Fruit fly (Drosophila melanogaster) whole organism, embryonic: Measurements from ENCODE around the gene CG31265.

Experiments
- B-H1 ChIP-seq: fragments of 200-800 bp; sonication (Bioruptor generic); IDR thresholded peaks from 3 replicates; pipeline ENCODE4 v1.3.6; 2022; ENCODE audit warnings: missing biosample characterization, missing genetic modification characterization
- Bgb ChIP-seq: fragments of 200-800 bp; sonication (Bioruptor generic); IDR thresholded peaks from 2 replicates; pipeline ENCODE4 v1.3.6; 2022; ENCODE audit warnings: missing biosample characterization, missing genetic modification characterization; ENCODE audit not compliant: partially characterized antibody
- CG10147 ChIP-seq: fragments of 200-800 bp; sonication (Bioruptor generic); optimal IDR thresholded peaks from 2 replicates; lab custom pipeline; 2019; ENCODE audit warnings: missing biosample characterization, mild to moderate bottlenecking, missing genetic modification characterization, moderate library complexity
- CG10431 ChIP-seq: fragments of 200-800 bp; sonication (Bioruptor generic); optimal IDR thresholded peaks from 3 replicates; lab custom pipeline; 2018; ENCODE audit warnings: missing biosample characterization, mild to moderate bottlenecking, missing genetic modification characterization
- CG12769 ChIP-seq: fragments of 200-800 bp; sonication (Bioruptor generic); optimal IDR thresholded peaks from 2 replicates; lab custom pipeline; 2019; ENCODE audit warnings: missing biosample characterization, mild to moderate bottlenecking, missing genetic modification characterization, moderate library complexity
- CG1647 ChIP-seq: fragments of 200-800 bp; sonication (Bioruptor generic); optimal IDR thresholded peaks from 3 replicates; lab custom pipeline; 2016; ENCODE audit warnings: missing biosample characterization, missing genetic modification characterization
- CG2199 ChIP-seq: fragments of 200-800 bp; sonication (Bioruptor generic); IDR thresholded peaks from 3 replicates; pipeline ENCODE4 v1.3.6; 2022; ENCODE audit warnings: missing biosample characterization, missing genetic modification characterization
- CG2712 ChIP-seq: fragments of 200-800 bp; optimal IDR thresholded peaks from 3 replicates; lab custom pipeline; 2019; ENCODE audit warnings: missing biosample characterization, mild to moderate bottlenecking, missing genetic modification characterization, moderate library complexity
- CG3163 ChIP-seq: fragments of 200-800 bp; sonication (Bioruptor generic); optimal IDR thresholded peaks from 3 replicates; lab custom pipeline; 2016; ENCODE audit warnings: missing biosample characterization, missing genetic modification characterization
- CG32767 ChIP-seq: fragments of 200-800 bp; sonication (Bioruptor generic); IDR thresholded peaks from 2 replicates; pipeline ENCODE4 v1.3.6; 2022; ENCODE audit warnings: missing biosample characterization, missing genetic modification characterization
- CG4404 ChIP-seq: fragments of 200-800 bp; sonication (Bioruptor generic); IDR thresholded peaks from 2 replicates; pipeline ENCODE4 v1.3.6; 2022; ENCODE audit warnings: missing biosample characterization, missing genetic modification characterization
- CG4424 ChIP-seq: fragments of 200-800 bp; sonication (Bioruptor generic); optimal IDR thresholded peaks from 3 replicates; lab custom pipeline; 2016; ENCODE audit warnings: missing biosample characterization, missing genetic modification characterization
- CG6854 ChIP-seq: fragments of 200-800 bp; sonication (Bioruptor generic); optimal IDR thresholded peaks from 3 replicates; lab custom pipeline; 2017; ENCODE audit warnings: missing biosample characterization, mild to moderate bottlenecking, missing genetic modification characterization
- CG8388 ChIP-seq: fragments of 200-800 bp; sonication (Bioruptor generic); optimal IDR thresholded peaks from 2 replicates; lab custom pipeline; 2019; ENCODE audit warnings: missing biosample characterization, mild to moderate bottlenecking, missing genetic modification characterization, moderate library complexity
- CG9727 ChIP-seq: fragments of 200-800 bp; sonication (Bioruptor generic); optimal IDR thresholded peaks from 3 replicates; lab custom pipeline; 2017; ENCODE audit warnings: missing biosample characterization, mild to moderate bottlenecking, missing genetic modification characterization
- Doc3 ChIP-seq: fragments of 200-800 bp; sonication (Bioruptor generic); IDR thresholded peaks from 3 replicates; pipeline ENCODE4 v1.3.6; 2022; ENCODE audit warnings: missing biosample characterization, missing genetic modification characterization; ENCODE audit not compliant: partially characterized antibody
- E2f2 ChIP-seq: fragments of 200-800 bp; sonication (Bioruptor generic); IDR thresholded peaks from 2 replicates; pipeline ENCODE4 v1.3.6; 2022; ENCODE audit warnings: missing biosample characterization, missing genetic modification characterization
- Ets97D ChIP-seq: fragments of 200-800 bp; sonication (Bioruptor generic); optimal IDR thresholded peaks from 3 replicates; lab custom pipeline; 2016; ENCODE audit warnings: missing biosample characterization, missing genetic modification characterization
- Sin3A ChIP-seq: fragments of >200 bp; optimal IDR thresholded peaks from 2 replicates; lab custom pipeline; 2018
- Six4 ChIP-seq: fragments of 200-800 bp; sonication (Bioruptor generic); optimal IDR thresholded peaks from 2 replicates; lab custom pipeline; 2016; ENCODE audit warnings: missing biosample characterization, missing genetic modification characterization
- Sry-β ChIP-seq: fragments of 200-800 bp; sonication (Bioruptor generic); optimal IDR thresholded peaks from 2 replicates; lab custom pipeline; 2018; ENCODE audit warnings: missing biosample characterization, mild to moderate bottlenecking, missing genetic modification characterization, moderate library complexity
- Ssrp ChIP-seq: fragments of 200-800 bp; sonication (Bioruptor generic); optimal IDR thresholded peaks from 2 replicates; lab custom pipeline; 2018; ENCODE audit warnings: missing biosample characterization, mild to moderate bottlenecking, missing genetic modification characterization, moderate library complexity
- Stat92E ChIP-seq, 3 experiments: fragments of >200 bp in 2 of 3; fragments of 200-800 bp in 1 of 3; sonication (Bioruptor generic) in 1 of 3; optimal IDR thresholded peaks; 2 replicates each; lab custom pipeline; 2017 to 2019; ENCODE audit warnings: missing biosample characterization in 3 of 3, missing genetic modification characterization in 3 of 3, mild to moderate bottlenecking in 1 of 3, moderate library complexity in 1 of 3
- TFAM ChIP-seq: fragments of 200-800 bp; sonication (Bioruptor generic); optimal IDR thresholded peaks from 2 replicates; lab custom pipeline; 2017; ENCODE audit warnings: missing biosample characterization, missing genetic modification characterization, inconsistent platforms
- br ChIP-seq: fragments of >200 bp; optimal IDR thresholded peaks from 2 replicates; lab custom pipeline; 2017
- cg ChIP-seq: fragments of 200-800 bp; sonication (Bioruptor generic); optimal IDR thresholded peaks from 3 replicates; lab custom pipeline; 2019; ENCODE audit warnings: missing biosample characterization, mild to moderate bottlenecking, missing genetic modification characterization, moderate library complexity
- crp ChIP-seq, 2 experiments: fragments of 200-800 bp; sonication (Bioruptor generic); optimal IDR thresholded peaks; 2 replicates in 1 of 2; 3 replicates in 1 of 2; lab custom pipeline; 2017; ENCODE audit warnings: missing biosample characterization in 2 of 2, missing genetic modification characterization in 2 of 2, mild to moderate bottlenecking in 1 of 2, moderate library complexity in 1 of 2
- dmrt99B ChIP-seq: fragments of 200-800 bp; sonication (Bioruptor generic); optimal IDR thresholded peaks from 2 replicates; lab custom pipeline; 2018; ENCODE audit warnings: missing biosample characterization, mild to moderate bottlenecking, missing genetic modification characterization, moderate library complexity
- esg ChIP-seq: fragments of 200-800 bp; sonication (Bioruptor generic); conservative IDR thresholded peaks from 2 replicates; pipeline ENCODE4 v1.3.6; 2022; ENCODE audit warnings: missing biosample characterization, missing genetic modification characterization
- ftz-f1 ChIP-seq: fragments of 200-800 bp; sonication (Bioruptor generic); optimal IDR thresholded peaks from 2 replicates; lab custom pipeline; 2016; ENCODE audit warnings: missing biosample characterization, missing genetic modification characterization
- her ChIP-seq: fragments of 200-800 bp; sonication (Bioruptor generic); optimal IDR thresholded peaks from 2 replicates; lab custom pipeline; 2016; ENCODE audit warnings: missing biosample characterization, missing genetic modification characterization
- inv ChIP-seq: fragments of 200-800 bp; sonication (Bioruptor generic); IDR thresholded peaks from 2 replicates; pipeline ENCODE4 v1.3.6; 2022; ENCODE audit warnings: missing biosample characterization, missing genetic modification characterization; ENCODE audit not compliant: partially characterized antibody
- lab ChIP-seq: fragments of 200-800 bp; sonication (Bioruptor generic); optimal IDR thresholded peaks from 3 replicates; lab custom pipeline; 2017; ENCODE audit warnings: missing biosample characterization, missing genetic modification characterization, mild to moderate bottlenecking, moderate library complexity, missing genetic modification reagents
- nerfin-1 ChIP-seq: fragments of 200-800 bp; sonication (Bioruptor generic); optimal IDR thresholded peaks from 3 replicates; lab custom pipeline; 2019; ENCODE audit warnings: missing biosample characterization, mild to moderate bottlenecking, missing genetic modification characterization, moderate library complexity
- pho ChIP-seq: fragments of 200-800 bp; sonication (Bioruptor generic); optimal IDR thresholded peaks from 2 replicates; lab custom pipeline; 2016; ENCODE audit warnings: missing biosample characterization, missing genetic modification characterization
- pros ChIP-seq: fragments of 200-800 bp; sonication (Bioruptor generic); optimal IDR thresholded peaks from 3 replicates; lab custom pipeline; 2019; ENCODE audit warnings: missing biosample characterization, mild to moderate bottlenecking, missing genetic modification characterization, moderate library complexity
- scrt ChIP-seq: fragments of 200-800 bp; sonication (Bioruptor generic); optimal IDR thresholded peaks from 2 replicates; lab custom pipeline; 2018; ENCODE audit warnings: missing biosample characterization, mild to moderate bottlenecking, missing genetic modification characterization, moderate library complexity
- sens ChIP-seq: fragments of 200-800 bp; sonication (Bioruptor generic); peaks from one replicate; lab custom pipeline; 2016; ENCODE audit warnings: missing biosample characterization, missing genetic modification characterization
- seq ChIP-seq: fragments of 200-800 bp; sonication (Bioruptor generic); IDR thresholded peaks from 2 replicates; pipeline ENCODE4 v1.3.6; 2022; ENCODE audit warnings: missing biosample characterization, missing genetic modification characterization
- slbo ChIP-seq: fragments of 200-800 bp; sonication (Bioruptor generic); IDR thresholded peaks from 2 replicates; pipeline ENCODE4 v1.3.6; 2022; ENCODE audit warnings: missing biosample characterization, missing genetic modification characterization
- tna ChIP-seq: fragments of 200-800 bp; sonication (Bioruptor generic); IDR thresholded peaks from 2 replicates; pipeline ENCODE4 v1.3.6; 2022; ENCODE audit warnings: missing biosample characterization, missing genetic modification characterization; ENCODE audit not compliant: partially characterized antibody
- tx ChIP-seq: fragments of 200-800 bp; sonication (Bioruptor generic); optimal IDR thresholded peaks from 2 replicates; lab custom pipeline; 2016; ENCODE audit warnings: missing biosample characterization, missing genetic modification characterization
- usp ChIP-seq: fragments of >200 bp; optimal IDR thresholded peaks from 2 replicates; lab custom pipeline; 2017; ENCODE audit warnings: missing biosample characterization, missing genetic modification characterization
- zen2 ChIP-seq: fragments of 200-800 bp; sonication (Bioruptor generic); IDR thresholded peaks from 3 replicates; pipeline ENCODE4 v1.3.6; 2022; ENCODE audit warnings: missing biosample characterization, missing genetic modification characterization; ENCODE audit not compliant: partially characterized antibody

The CG31265 gene

DNA sequence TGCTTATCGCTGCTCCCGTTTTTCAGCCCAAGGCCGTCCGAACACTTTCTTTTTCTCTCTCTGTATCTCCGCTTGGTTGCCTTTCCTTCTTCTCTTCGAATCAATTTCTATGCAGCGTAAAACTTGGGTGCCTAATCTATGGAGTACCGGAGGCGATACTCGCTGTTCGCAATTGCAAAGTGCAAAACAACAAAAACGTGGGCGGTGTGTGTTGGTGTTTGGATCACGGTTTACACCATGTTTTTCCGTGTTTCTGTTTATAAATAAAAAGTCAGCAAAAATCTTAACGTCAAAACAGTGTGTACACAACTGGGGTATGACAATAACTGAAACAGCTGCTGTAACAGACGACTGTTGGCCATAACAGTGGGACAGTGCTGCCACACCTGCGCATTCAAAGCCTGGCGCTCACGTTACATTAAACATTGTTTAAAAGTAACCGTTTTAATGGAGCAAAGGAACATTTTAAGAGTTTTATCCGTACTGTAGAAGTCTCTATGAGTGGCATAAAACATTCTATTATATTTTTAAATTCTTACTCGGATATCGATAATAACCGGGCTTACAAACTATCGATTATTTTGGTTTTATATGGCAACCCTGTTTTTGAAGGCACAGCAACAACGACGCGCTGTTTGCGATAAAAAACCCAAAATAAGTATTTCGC is 21.2 kb downstream of the CG31265 start, which contains the start of the genes m-cup and Det (continued):
- TF ChIP-seq pho (no peak), sens (GFP tag; lab: Kevin White, UChicago) (peak; percentile 88), CG4404 (GFP tag; lab: Robert Waterston, UW) (no peak), br (no peak), CG2712 (no peak), lab (GFP tag; lab: Kevin White, UChicago) (peak; percentile 2)

DNA sequence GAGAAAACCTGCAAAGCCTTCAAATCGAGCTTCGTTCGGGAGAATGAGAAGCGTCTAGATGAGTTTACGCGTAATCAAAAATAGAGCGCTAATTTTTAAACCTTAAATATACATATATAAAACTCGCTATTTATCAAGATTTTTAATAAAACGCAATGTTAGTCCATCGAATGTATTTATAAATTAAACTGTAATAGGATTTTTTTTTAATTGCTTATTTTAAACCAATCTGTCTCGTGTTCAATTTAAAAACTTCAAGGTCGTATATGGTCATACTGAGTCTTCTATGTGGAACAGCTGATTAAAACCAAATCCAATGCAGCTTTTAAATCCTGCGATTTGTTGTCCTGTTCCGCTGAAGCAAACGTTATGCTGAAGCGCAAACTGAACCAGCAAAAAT is 22.3 kb downstream of the CG31265 start, which contains the start of gene Smug:
Gene Smug, plus strand, starts transcription at position 301 of the 400 bp plus-strand sequence.
- TF ChIP-seq CG4424 (no peak), nerfin-1 (peak; percentile 23), crp (GFP tag; optimal IDR thresholded peaks at IDR 0.05; lab: Kevin White, UChicago) (peak in 1 of 2 experiments; percentile 59), CG8388 (GFP tag; lab: Kevin White, UChicago) (no peak), E2f2 (GFP tag; lab: Robert Waterston, UW) (peak; percentile 16; the same call in 1 of the 2 replicates)

DNA sequence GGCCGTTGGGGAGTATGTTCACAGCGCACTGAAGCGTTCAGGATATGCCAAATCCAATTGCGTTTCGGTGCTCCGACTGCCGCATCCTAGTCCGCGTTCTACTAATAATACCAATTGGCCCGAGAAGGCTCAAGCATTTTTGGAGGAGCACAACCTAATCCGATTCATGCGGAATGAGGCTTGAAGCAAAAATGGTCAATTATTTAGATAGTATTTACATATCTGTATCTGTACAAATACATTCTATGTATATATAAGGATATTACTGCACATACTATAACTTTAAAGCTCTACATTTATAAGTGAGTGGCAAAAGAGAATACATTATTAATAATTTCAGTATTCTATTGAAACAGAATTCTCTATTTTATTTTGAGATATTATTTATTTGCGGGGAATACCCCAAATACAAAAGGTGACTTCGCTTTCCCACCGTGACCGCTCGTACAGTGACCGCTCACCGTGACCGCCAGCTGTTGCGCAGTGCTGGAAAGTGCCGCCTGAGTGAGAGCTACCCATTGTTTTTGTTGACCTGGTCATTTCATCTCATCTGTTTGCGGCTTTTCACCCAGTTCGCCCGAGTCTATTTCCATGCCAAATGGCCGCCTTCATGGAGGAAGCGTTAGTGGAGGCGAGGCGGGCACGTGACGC is 23.5 kb downstream of the CG31265 start, which contains the start of gene CG5292:
Gene CG5292, plus strand, starts transcription at position 486 of the 651 bp plus-strand sequence.
- TF ChIP-seq CG4424, result peak; percentile 53
- TF ChIP-seq CG1647, result peak; percentile 20
- no peak for TF ChIP-seq CG12769 (tag; lab: Kevin White, UChicago)
- TF ChIP-seq seq (GFP tag; lab: Robert Waterston, UW), result peak; percentile 34; the same call in 1 of the 2 replicates
- 0 out of 2 replicates have a peak, but pooled peaks have one; percentile 19 for TF ChIP-seq CG32767 (GFP tag; lab: Robert Waterston, UW)
- TF ChIP-seq Bgb, result peak; percentile 65; the same call in 1 of the 2 replicates
- TF ChIP-seq dmrt99B (tag; lab: Kevin White, UChicago), result no peak
- peak; percentile 89 to 98 for TF ChIP-seq crp (GFP tag; optimal IDR thresholded peaks at IDR 0.05; lab: Kevin White, UChicago)
- TF ChIP-seq Ssrp (tag; lab: Kevin White, UChicago), result no peak
- peak; percentile 45; the same call in 1 of the 3 replicates for TF ChIP-seq B-H1
- no peak for TF ChIP-seq pros
- peak; percentile 22 for TF ChIP-seq Sry-β (GFP tag; lab: Kevin White, UChicago)
- no peak for TF ChIP-seq CG3163
- 0 out of 2 replicates have a peak, but pooled peaks have one; percentile 9 for TF ChIP-seq tna
- TF ChIP-seq Stat92E (GFP tag; optimal IDR thresholded peaks at IDR 0.05; lab: Kevin White, UChicago), result no peak
- no peak for TF ChIP-seq CG6854 (GFP tag; lab: Kevin White, UChicago)
- peak; percentile 61 for TF ChIP-seq scrt
- TF ChIP-seq CG10431 (GFP tag; lab: Kevin White, UChicago), result peak; percentile 36
- TF ChIP-seq inv, result peak; percentile 19; the same call in 1 of the 2 replicates
- TF ChIP-seq CG10147 (GFP tag; lab: Kevin White, UChicago), result peak; percentile 23
- TF ChIP-seq zen2, result no peak; the same call in 2 of the 3 replicates
- peak; percentile 68 for TF ChIP-seq ftz-f1 (GFP tag; lab: Kevin White, UChicago)
- TF ChIP-seq usp, result no peak
- TF ChIP-seq cg (GFP tag; lab: Kevin White, UChicago), result no peak
- peak; percentile 49 for TF ChIP-seq Ets97D
- TF ChIP-seq CG2199 (GFP tag; lab: Robert Waterston, UW), result no peak
- TF ChIP-seq slbo (GFP tag; lab: Robert Waterston, UW), result peak; percentile 75
- peak; percentile 39; the same call in 1 of the 3 replicates for TF ChIP-seq Doc3 (GFP tag; lab: Robert Waterston, UW)
- peak; percentile 35 for TF ChIP-seq Sin3A (lab: Kevin White, UChicago)
- peak; percentile 34; the same call in 1 of the 2 replicates for TF ChIP-seq esg
- TF ChIP-seq TFAM, result no peak
- TF ChIP-seq CG9727 (GFP tag; lab: Kevin White, UChicago), result peak; percentile 43
- no peak for TF ChIP-seq Six4 (GFP tag; lab: Kevin White, UChicago)
- TF ChIP-seq her (GFP tag; lab: Kevin White, UChicago), result no peak
- no peak for TF ChIP-seq tx (GFP tag; lab: Kevin White, UChicago)
